Fruit fly (Drosophila melanogaster): ENCODE results near the gene bves.

bves gene

dm6 chrX:21053099-21053715 is 556 bp upstream of the bves start (continued):
- peak; percentile 53 for TF ChIP-seq ind (GFP tag; optimal IDR thresholded peaks at IDR 0.05)
- TF ChIP-seq Rx (GFP tag; IDR thresholded peaks at IDR 0.05) = peak; percentile 38; the same call in 1 of the 2 replicates
- TF ChIP-seq CG4328 (GFP tag; optimal IDR thresholded peaks at IDR 0.05) = peak; percentile 84
- no peak for TF ChIP-seq kay (GFP tag; optimal IDR thresholded peaks at IDR 0.05)
- TF ChIP-seq CG6654 (GFP tag; optimal IDR thresholded peaks at IDR 0.05) = peak; percentile 28
- no peak for TF ChIP-seq lov (optimal IDR thresholded peaks at IDR 0.05)
- TF ChIP-seq lov (GFP tag; IDR thresholded peaks at IDR 0.05) = peak; percentile 85
- TF ChIP-seq Oaz (GFP tag; IDR thresholded peaks at IDR 0.05) = peak; percentile 32; the same call in 1 of the 2 replicates
- no peak for TF ChIP-seq dimm (GFP tag; IDR thresholded peaks at IDR 0.05)
- peak; percentile 92 for TF ChIP-seq Hmr (GFP tag; optimal IDR thresholded peaks at IDR 0.05)
- TF ChIP-seq aop (GFP tag; IDR thresholded peaks at IDR 0.05) = peak; percentile 33; the same call in 1 of the 2 replicates
- peak; percentile 42 for TF ChIP-seq CG13123 (GFP tag; optimal IDR thresholded peaks at IDR 0.05)
- peak; percentile 62 for TF ChIP-seq Atf3 (GFP tag; optimal IDR thresholded peaks at IDR 0.05)
- TF ChIP-seq Dfd (GFP tag; optimal IDR thresholded peaks at IDR 0.05) = no peak
- peak; percentile 44 for TF ChIP-seq CG3407 (GFP tag; optimal IDR thresholded peaks at IDR 0.05)
- TF ChIP-seq abd-A (tag; optimal IDR thresholded peaks at IDR 0.05) = peak; percentile 5
- peak; percentile 75 for TF ChIP-seq CG12299 (tag; optimal IDR thresholded peaks at IDR 0.05)
- TF ChIP-seq PHDP (tag; optimal IDR thresholded peaks at IDR 0.05) = peak; percentile 78
- TF ChIP-seq CG4404 (GFP tag; IDR thresholded peaks at IDR 0.05) = 0 out of 2 replicates have a peak, but pooled peaks have one; percentile 17
- TF ChIP-seq tap (tag; optimal IDR thresholded peaks at IDR 0.05) = peak; percentile 55
- TF ChIP-seq Ada2b (GFP tag; IDR thresholded peaks at IDR 0.05) = no peak
- TF ChIP-seq CG11696 (GFP tag; IDR thresholded peaks at IDR 0.05) = peak; percentile 67
- peak; percentile 70 for TF ChIP-seq ranshi (GFP tag; IDR thresholded peaks at IDR 0.05)
- peak; percentile 39 for TF ChIP-seq CG8359 (GFP tag; optimal IDR thresholded peaks at IDR 0.05; ENCODE audit: borderline replicate concordance)
- no peak for TF ChIP-seq klu (GFP tag; IDR thresholded peaks at IDR 0.05)
- peak; percentile 90 for TF ChIP-seq CG34376 (GFP tag; optimal IDR thresholded peaks at IDR 0.05)
- TF ChIP-seq CG7271 (tag; optimal IDR thresholded peaks at IDR 0.05) = peak; percentile 87
- TF ChIP-seq trem (tag; optimal IDR thresholded peaks at IDR 0.05) = peak; percentile 71
- peak; percentile 30 for TF ChIP-seq Usf (GFP tag; optimal IDR thresholded peaks at IDR 0.05)
- peak; percentile 27; the same call in 1 of the 2 replicates for TF ChIP-seq ssp (GFP tag; IDR thresholded peaks at IDR 0.05)
- TF ChIP-seq Hr78 (GFP tag; optimal IDR thresholded peaks at IDR 0.05) = peak in 1 of 2 experiments; percentile 24
- TF ChIP-seq hbn (GFP tag; IDR thresholded peaks at IDR 0.05; ENCODE audit: partially characterized antibody) = peak; percentile 66
- TF ChIP-seq slou (GFP tag; optimal IDR thresholded peaks at IDR 0.05) = peak; percentile 54
- peak; percentile 83 for TF ChIP-seq onecut (GFP tag; IDR thresholded peaks at IDR 0.05)
- TF ChIP-seq Mad (GFP tag; optimal IDR thresholded peaks at IDR 0.05) = peak; percentile 79
- no peak for TF ChIP-seq cad (GFP tag; optimal IDR thresholded peaks at IDR 0.05)
- peak; percentile 51 for TF ChIP-seq eyg (GFP tag; optimal IDR thresholded peaks at IDR 0.05)
- TF ChIP-seq dmrt11E (tag; optimal IDR thresholded peaks at IDR 0.05) = peak; percentile 55
- peak; percentile 63 for TF ChIP-seq dati (GFP tag; IDR thresholded peaks at IDR 0.05)
- TF ChIP-seq CG17829 (tag; optimal IDR thresholded peaks at IDR 0.05) = peak; percentile 58
- peak; percentile 58 for TF ChIP-seq CG2712 (tag; optimal IDR thresholded peaks at IDR 0.05)
- TF ChIP-seq twi (tag; optimal IDR thresholded peaks at IDR 0.05) = peak; percentile 44
- TF ChIP-seq Jarid2 (GFP tag; optimal IDR thresholded peaks at IDR 0.05) = peak; percentile 58
- no peak for TF ChIP-seq pnt (GFP tag; optimal IDR thresholded peaks at IDR 0.05)
- peak; percentile 67 for TF ChIP-seq bigmax (GFP tag; optimal IDR thresholded peaks at IDR 0.05)
- peak; percentile 88 for TF ChIP-seq CG13296 (GFP tag; optimal IDR thresholded peaks at IDR 0.05)
- TF ChIP-seq CG2678 (tag; optimal IDR thresholded peaks at IDR 0.05) = peak; percentile 60
- peak; percentile 79 for TF ChIP-seq CG31365 (tag; optimal IDR thresholded peaks at IDR 0.05)
- peak; percentile 32 for TF ChIP-seq CG10462 (GFP tag; optimal IDR thresholded peaks at IDR 0.05)
- no peak for TF ChIP-seq br (optimal IDR thresholded peaks at IDR 0.05)
- TF ChIP-seq dan (GFP tag; IDR thresholded peaks at IDR 0.05) = no peak

Data from whole organism, embryonic.